Fruit fly (Drosophila melanogaster): ENCODE data around the gene Arl8.

Arl8 gene

dm6 chr3R:8164850-8165249 lies 38.4 kb downstream of the Arl8 start (continued):
- TF ChIP-seq Hr38 (GFP tag; optimal IDR thresholded peaks at IDR 0.05) (no peak), Eip75B (GFP tag; optimal IDR thresholded peaks at IDR 0.05) (no peak)

- TF ChIP-seq spab (GFP tag; optimal IDR thresholded peaks at IDR 0.05): peak; percentile 8
- TF ChIP-seq CG8319 (GFP tag; optimal IDR thresholded peaks at IDR 0.05): peak; percentile 6
- peak; percentile 40 for TF ChIP-seq CG6792 (GFP tag; optimal IDR thresholded peaks at IDR 0.05)
- no peak for TF ChIP-seq CG3032 (tag; optimal IDR thresholded peaks at IDR 0.05)
- TF ChIP-seq Eip93F (GFP tag; optimal IDR thresholded peaks at IDR 0.05): no peak
- peak; percentile 48 for TF ChIP-seq achi (GFP tag; optimal IDR thresholded peaks at IDR 0.05)
- no peak for TF ChIP-seq fkh (GFP tag; optimal IDR thresholded peaks at IDR 0.05)
- peak; percentile 68 for TF ChIP-seq dac (GFP tag; optimal IDR thresholded peaks at IDR 0.05)
- TF ChIP-seq CG31627 (GFP tag; optimal IDR thresholded peaks at IDR 0.05): no peak
- peak; percentile 78 for TF ChIP-seq Hr4 (GFP tag; optimal IDR thresholded peaks at IDR 0.05)
- peak in 1 of 2 experiments; percentile 92 for TF ChIP-seq ss (GFP tag; optimal IDR thresholded peaks at IDR 0.05)
- no peak for TF ChIP-seq CG6808 (GFP tag; optimal IDR thresholded peaks at IDR 0.05)
- peak; percentile 48 for TF ChIP-seq CG11762 (GFP tag; optimal IDR thresholded peaks at IDR 0.05; ENCODE audit: insufficient read depth)
- TF ChIP-seq fd59A (GFP tag; optimal IDR thresholded peaks at IDR 0.05): peak; percentile 7
- TF ChIP-seq Ets96B (tag; optimal IDR thresholded peaks at IDR 0.05): peak; percentile 27
- TF ChIP-seq CG8119 (GFP tag; IDR thresholded peaks at IDR 0.05): peak; percentile 77
- TF ChIP-seq CG32006 (GFP tag; optimal IDR thresholded peaks at IDR 0.05): peak; percentile 84
- no peak for TF ChIP-seq CG16779 (tag; optimal IDR thresholded peaks at IDR 0.05)
- peak; percentile 53 for TF ChIP-seq OdsH (GFP tag; optimal IDR thresholded peaks at IDR 0.05)
- no peak for TF ChIP-seq cyc (GFP tag; optimal IDR thresholded peaks at IDR 0.05)
- peak; percentile 58 for TF ChIP-seq pdm3 (GFP tag; optimal IDR thresholded peaks at IDR 0.05)
- peak; percentile 73 for TF ChIP-seq CG15336 (GFP tag; IDR thresholded peaks at IDR 0.05)
- TF ChIP-seq Ets21C (GFP tag; optimal IDR thresholded peaks at IDR 0.05): no peak
- peak; percentile 58 for TF ChIP-seq CG3919 (GFP tag; optimal IDR thresholded peaks at IDR 0.05)
- TF ChIP-seq esn (GFP tag; optimal IDR thresholded peaks at IDR 0.05): peak; percentile 4
- TF ChIP-seq Met (GFP tag; optimal IDR thresholded peaks at IDR 0.05): no peak
- TF ChIP-seq net (GFP tag; optimal IDR thresholded peaks at IDR 0.05): peak; percentile 49
- peak; percentile 17 for TF ChIP-seq topi (GFP tag; optimal IDR thresholded peaks at IDR 0.05)
- TF ChIP-seq Eip78C (GFP tag): peak; percentile 91
- no peak for TF ChIP-seq CG9139 (GFP tag; optimal IDR thresholded peaks at IDR 0.05)
- TF ChIP-seq acj6 (GFP tag; optimal IDR thresholded peaks at IDR 0.05): peak; percentile 41
- TF ChIP-seq Sox15 (GFP tag; optimal IDR thresholded peaks at IDR 0.05): peak; percentile 9
- TF ChIP-seq Smox (GFP tag; optimal IDR thresholded peaks at IDR 0.05): no peak
- TF ChIP-seq Hr39 (GFP tag; optimal IDR thresholded peaks at IDR 0.05): no peak
- TF ChIP-seq CG10631 (GFP tag; optimal IDR thresholded peaks at IDR 0.05): peak; percentile 23
- peak; percentile 13 for TF ChIP-seq CG11902 (GFP tag; optimal IDR thresholded peaks at IDR 0.05)
- no peak for TF ChIP-seq Hr38 (GFP tag; optimal IDR thresholded peaks at IDR 0.05)
- TF ChIP-seq CG1621 (tag; optimal IDR thresholded peaks at IDR 0.05): no peak
- TF ChIP-seq eg (GFP tag; IDR thresholded peaks at IDR 0.05): peak; percentile 83
- no peak for TF ChIP-seq fd85E (GFP tag; optimal IDR thresholded peaks at IDR 0.05)
- TF ChIP-seq Gug (GFP tag; IDR thresholded peaks at IDR 0.05): peak; percentile 54
- TF ChIP-seq CG6276 (GFP tag; optimal IDR thresholded peaks at IDR 0.05): peak; percentile 70
- TF ChIP-seq salr (GFP tag; optimal IDR thresholded peaks at IDR 0.05): no peak
- peak; percentile 49 for TF ChIP-seq Eip75B (GFP tag; optimal IDR thresholded peaks at IDR 0.05)
- peak; percentile 2 for TF ChIP-seq lz (GFP tag; optimal IDR thresholded peaks at IDR 0.05)
- TF ChIP-seq CG10669 (GFP tag; optimal IDR thresholded peaks at IDR 0.05): peak; percentile 16
- peak; percentile 26 for TF ChIP-seq CG8632 (GFP tag; optimal IDR thresholded peaks at IDR 0.05)
- TF ChIP-seq CG6854 (GFP tag; optimal IDR thresholded peaks at IDR 0.05): no peak
- TF ChIP-seq CG34406 (GFP tag; optimal IDR thresholded peaks at IDR 0.05): peak; percentile 25
These were observed 45.2 kb downstream of the Arl8 start for dm6 chr3R:8171489-8172161.
